Fruit fly (Drosophila melanogaster): ENCODE results near the gene JIL-1.

DNA sequence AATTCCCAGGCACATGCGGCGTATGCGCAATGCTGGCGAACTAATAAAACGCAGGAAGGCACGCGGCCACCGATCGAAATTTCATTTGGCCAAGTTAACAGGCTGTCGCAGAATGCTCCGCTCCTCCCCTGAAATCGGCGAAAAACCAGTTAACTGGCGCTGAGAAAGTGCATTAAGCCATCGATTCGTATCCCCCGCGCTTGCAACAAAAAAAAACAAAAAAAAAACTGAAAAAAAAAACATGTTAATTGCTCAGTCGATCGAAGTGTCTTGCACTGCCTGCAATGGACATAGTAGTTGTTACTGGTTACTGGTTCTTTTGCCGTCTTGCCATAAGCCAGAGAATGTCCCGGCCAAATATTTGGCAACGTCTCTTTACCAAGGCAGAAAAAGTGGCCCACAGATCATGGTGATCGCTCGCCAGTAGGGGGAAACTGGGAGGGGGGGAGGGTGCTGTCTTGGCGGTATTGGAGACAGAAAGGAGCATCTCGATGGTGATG is 40.2 kb downstream of the JIL-1 start:
- TF ChIP-seq CG12768 (GFP tag; optimal IDR thresholded peaks at IDR 0.05) (no peak), CG33017 (tag; optimal IDR thresholded peaks at IDR 0.05) (no peak), Hr96 (GFP tag; optimal IDR thresholded peaks at IDR 0.05) (no peak), Crg-1 (GFP tag; optimal IDR thresholded peaks at IDR 0.05) (no peak)

Data from whole organism, adult.